Worm (Caenorhabditis elegans) whole organism, L3 larva: Measurements from ENCODE around the gene tag-293.

Experiments used
- R02D3.7 ChIP-seq: fragments of 150-350 bp; optimal IDR thresholded peaks from 2 replicates; lab custom pipeline; 2014; ENCODE audit warnings: missing biosample characterization, missing genetic modification characterization
- aly-2 ChIP-seq: fragments of 150-350 bp; optimal IDR thresholded peaks from 2 replicates; lab custom pipeline; 2014; ENCODE audit warnings: missing biosample characterization, missing genetic modification characterization
- ceh-16 ChIP-seq: sonication (generic microtip); optimal IDR thresholded peaks from 2 replicates; lab custom pipeline; 2017; ENCODE audit warnings: missing biosample characterization, missing genetic modification characterization
- ceh-28 ChIP-seq: fragments of 150-350 bp; optimal IDR thresholded peaks from 2 replicates; lab custom pipeline; 2014; ENCODE audit warnings: missing biosample characterization, missing genetic modification reagents, missing genetic modification characterization
- ceh-82 ChIP-seq: fragments of 150-350 bp; optimal IDR thresholded peaks from 2 replicates; lab custom pipeline; 2014; ENCODE audit warnings: missing biosample characterization, missing genetic modification characterization
- ceh-9 ChIP-seq: sonication (generic microtip); optimal IDR thresholded peaks from 2 replicates; lab custom pipeline; 2018; ENCODE audit warnings: missing biosample characterization, missing genetic modification characterization
- egl-27 ChIP-seq: sonication (generic microtip); optimal IDR thresholded peaks from 4 replicates; lab custom pipeline; 2017; ENCODE audit warnings: missing biosample characterization, missing genetic modification reagents, missing genetic modification characterization
- elt-1 ChIP-seq: fragments of 150-350 bp; optimal IDR thresholded peaks from 2 replicates; lab custom pipeline; 2014; ENCODE audit warnings: missing biosample characterization, missing genetic modification characterization
- elt-2 ChIP-seq: sonication (generic microtip); optimal IDR thresholded peaks from 2 replicates; lab custom pipeline; 2016; ENCODE audit warnings: missing genetic modification reagents, mild to moderate bottlenecking, missing genetic modification characterization, missing compliant biosample characterization
- eor-1 ChIP-seq, 2 experiments: fragments of 150-350 bp; optimal IDR thresholded peaks; 2 replicates each; lab custom pipeline; 2014 to 2018; ENCODE audit warnings: missing biosample characterization in 2 of 2, missing genetic modification characterization in 2 of 2
- fkh-2 ChIP-seq: fragments of 150-350 bp; optimal IDR thresholded peaks from 2 replicates; lab custom pipeline; 2014; ENCODE audit warnings: missing biosample characterization, missing genetic modification reagents, missing genetic modification characterization
- hmg-11 ChIP-seq: sonication (generic microtip); optimal IDR thresholded peaks from 2 replicates; lab custom pipeline; 2016; ENCODE audit warnings: missing genetic modification characterization, missing compliant biosample characterization
- lin-39 ChIP-seq: fragments of 150-350 bp; optimal IDR thresholded peaks from 2 replicates; lab custom pipeline; 2018; ENCODE audit warnings: missing biosample characterization, missing genetic modification reagents, missing genetic modification characterization
- lsy-12 ChIP-seq: sonication (generic microtip); optimal IDR thresholded peaks from 2 replicates; lab custom pipeline; 2016; ENCODE audit warnings: mild to moderate bottlenecking, missing genetic modification characterization, missing compliant biosample characterization
- mdl-1 ChIP-seq: fragments of 150-350 bp; optimal IDR thresholded peaks from 2 replicates; lab custom pipeline; 2014; ENCODE audit warnings: missing biosample characterization, missing genetic modification characterization
- mml-1 ChIP-seq: fragments of 150-350 bp; sonication (generic microtip); optimal IDR thresholded peaks from 3 replicates; lab custom pipeline; 2014; ENCODE audit warnings: missing biosample characterization, missing genetic modification characterization
- nfya-1 ChIP-seq: sonication (generic microtip); optimal IDR thresholded peaks from 2 replicates; lab custom pipeline; 2017; ENCODE audit warnings: missing genetic modification characterization, mild to moderate bottlenecking, missing compliant biosample characterization, antibody characterized with exemption, moderate library complexity; ENCODE audit not compliant: insufficient read depth
- nhr-11 ChIP-seq: fragments of 150-350 bp; optimal IDR thresholded peaks from 2 replicates; lab custom pipeline; 2014; ENCODE audit warnings: missing biosample characterization, missing genetic modification characterization
- nhr-237 ChIP-seq: fragments of 150-350 bp; optimal IDR thresholded peaks from 2 replicates; lab custom pipeline; 2014; ENCODE audit warnings: missing biosample characterization, missing genetic modification characterization
- nhr-76 ChIP-seq: fragments of 150-350 bp; sonication (generic microtip); optimal IDR thresholded peaks from 5 replicates; lab custom pipeline; 2014; ENCODE audit warnings: missing biosample characterization, missing genetic modification characterization
- nhr-77 ChIP-seq: fragments of 150-350 bp; optimal IDR thresholded peaks from 2 replicates; lab custom pipeline; 2014; ENCODE audit warnings: missing biosample characterization, missing genetic modification characterization
- pha-4 ChIP-seq: fragments of 150-350 bp; optimal IDR thresholded peaks from 2 replicates; lab custom pipeline; 2014; ENCODE audit warnings: missing biosample characterization, missing genetic modification reagents, missing genetic modification characterization
- pqm-1 ChIP-seq: fragments of 150-350 bp; optimal IDR thresholded peaks from 2 replicates; lab custom pipeline; 2017; ENCODE audit warnings: missing biosample characterization, missing genetic modification characterization, inconsistent platforms
- sea-2 ChIP-seq: fragments of 150-350 bp; sonication (generic microtip); optimal IDR thresholded peaks from 4 replicates; lab custom pipeline; 2014; ENCODE audit warnings: missing biosample characterization, missing genetic modification reagents, missing genetic modification characterization
- skn-1 ChIP-seq: fragments of 150-350 bp; optimal IDR thresholded peaks from 2 replicates; lab custom pipeline; 2014; ENCODE audit warnings: missing biosample characterization, missing genetic modification characterization
- snpc-4 ChIP-seq: fragments of 150-350 bp; optimal IDR thresholded peaks from 2 replicates; lab custom pipeline; 2014; ENCODE audit warnings: missing biosample characterization, missing genetic modification characterization
- tbx-2 ChIP-seq: sonication (generic microtip); optimal IDR thresholded peaks from 2 replicates; lab custom pipeline; 2016; ENCODE audit warnings: mild to moderate bottlenecking, missing genetic modification characterization, missing compliant biosample characterization
- unc-39 ChIP-seq: sonication (generic microtip); optimal IDR thresholded peaks from 4 replicates; lab custom pipeline; 2017; ENCODE audit warnings: missing biosample characterization, missing genetic modification characterization
- unc-62 ChIP-seq: fragments of 150-350 bp; sonication (generic microtip); optimal IDR thresholded peaks from 4 replicates; lab custom pipeline; 2014; ENCODE audit warnings: missing biosample characterization, missing genetic modification reagents, missing genetic modification characterization
- zag-1 ChIP-seq: fragments of 150-350 bp; optimal IDR thresholded peaks from 2 replicates; lab custom pipeline; 2014; ENCODE audit warnings: missing biosample characterization, missing genetic modification characterization
- ztf-11 ChIP-seq: fragments of 150-350 bp; optimal IDR thresholded peaks from 2 replicates; lab custom pipeline; 2014; ENCODE audit warnings: missing biosample characterization, missing genetic modification characterization
- ztf-4 ChIP-seq: fragments of 150-350 bp; optimal IDR thresholded peaks from 2 replicates; lab custom pipeline; 2014; ENCODE audit warnings: missing biosample characterization, missing genetic modification characterization

The tag-293 gene

DNA sequence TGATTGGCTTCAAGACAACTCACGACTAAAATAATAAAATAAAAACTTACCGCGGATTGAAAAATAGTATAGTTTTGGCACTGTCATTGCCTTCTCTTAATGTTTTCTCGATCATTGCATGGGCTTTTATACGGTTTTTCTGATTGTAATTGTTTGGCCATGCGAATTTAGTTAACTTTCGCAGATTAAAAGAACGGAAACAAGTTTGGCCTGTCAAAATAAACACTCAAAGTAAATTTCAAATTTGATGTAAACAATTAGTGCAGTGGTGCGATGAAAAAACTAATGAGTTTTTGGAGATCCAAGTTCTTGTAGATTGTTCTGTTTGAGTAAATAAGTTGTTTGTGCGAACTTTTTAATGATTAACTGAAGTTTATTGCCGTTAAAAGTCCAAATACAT is 43.8 kb upstream of the tag-293 start, which contains the start of gene gst-41:
Gene gst-41 (minus strand): TSS at position 101 of the 400 bp plus-strand sequence.
- TF ChIP-seq pha-4 (tag; lab: Kevin White, UChicago) (no peak), ceh-9 (tag; lab: Kevin White, UChicago) (no peak), mml-1 (tag; lab: Kevin White, UChicago) (no peak), tbx-2 (tag; lab: Kevin White, UChicago) (no peak), fkh-2 (tag; lab: Kevin White, UChicago) (no peak), aly-2 (tag; lab: Kevin White, UChicago) (no peak), lsy-12 (tag; lab: Kevin White, UChicago) (no peak), R02D3.7 (tag; lab: Kevin White, UChicago) (no peak), hmg-11 (tag; lab: Kevin White, UChicago) (no peak), unc-39 (tag; lab: Kevin White, UChicago) (no peak), ceh-16 (tag; lab: Kevin White, UChicago) (no peak), zag-1 (tag; lab: Kevin White, UChicago) (no peak), unc-62 (GFP tag; lab: Kevin White, UChicago) (no peak), elt-2 (tag; lab: Kevin White, UChicago) (no peak), ztf-11 (tag; lab: Kevin White, UChicago) (no peak)

DNA sequence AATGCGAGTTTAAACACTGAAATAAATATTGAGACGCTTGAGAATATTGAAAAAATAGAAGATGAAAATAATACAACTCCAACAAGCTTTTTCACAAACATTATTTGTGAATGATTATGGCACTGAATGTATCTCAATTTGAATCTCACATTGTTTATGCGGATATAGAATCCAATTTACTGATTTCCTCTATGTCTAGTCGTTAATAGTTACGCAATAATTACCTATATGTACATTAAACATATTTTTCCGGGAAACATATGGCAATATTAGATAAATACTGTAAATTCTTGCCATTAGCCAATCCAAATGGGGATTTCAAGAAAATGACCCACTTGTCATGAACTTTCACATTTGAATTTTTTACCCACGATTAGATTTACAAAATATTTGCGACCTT is 40.0 kb upstream of the tag-293 start, which contains the start of gene srx-9:
Gene srx-9 (minus strand): TSS at position 101 of the 400 bp plus-strand sequence.
- TF ChIP-seq eor-1 (tag; optimal IDR thresholded peaks at IDR 0.05; lab: Kevin White, UChicago) (no peak), ceh-82 (tag; lab: Kevin White, UChicago) (no peak), sea-2 (GFP tag; lab: Kevin White, UChicago) (no peak), ceh-9 (tag; lab: Kevin White, UChicago) (no peak), nfya-1 (tag; lab: Kevin White, UChicago) (no peak), nhr-11 (no peak), mdl-1 (tag; lab: Kevin White, UChicago) (no peak), ztf-4 (tag; lab: Kevin White, UChicago) (no peak)
- TF ChIP-seq, all 47 proteins: peak for 0

DNA sequence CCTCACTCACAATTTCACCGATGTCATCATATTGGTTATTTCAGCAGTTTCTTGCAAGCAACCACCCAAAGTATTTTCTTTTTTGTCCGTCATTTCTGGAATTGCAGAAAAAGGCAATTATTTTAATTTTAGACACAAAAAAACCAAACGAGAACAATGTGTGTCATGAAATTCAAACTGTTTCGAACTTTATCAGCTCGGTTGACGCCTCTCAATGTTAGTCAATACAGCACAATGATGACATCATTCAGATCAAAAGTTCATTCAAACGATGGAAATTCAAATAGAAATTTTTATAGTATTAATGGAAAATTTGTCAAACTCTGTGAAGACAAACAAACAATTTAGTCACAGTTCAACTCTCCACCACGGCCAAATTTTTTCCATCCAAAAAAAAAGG is 36.6 kb upstream of the tag-293 start, which contains the start of gene fbxa-105:
Gene fbxa-105 (minus strand): TSS at position 97 of the 400 bp plus-strand sequence.
- TF ChIP-seq pha-4 (tag; lab: Kevin White, UChicago) (peak; percentile 48), pqm-1 (tag; lab: Kevin White, UChicago) (peak; percentile 9), fkh-2 (tag; lab: Kevin White, UChicago) (no peak), elt-2 (tag; lab: Kevin White, UChicago) (peak; percentile 60)

DNA sequence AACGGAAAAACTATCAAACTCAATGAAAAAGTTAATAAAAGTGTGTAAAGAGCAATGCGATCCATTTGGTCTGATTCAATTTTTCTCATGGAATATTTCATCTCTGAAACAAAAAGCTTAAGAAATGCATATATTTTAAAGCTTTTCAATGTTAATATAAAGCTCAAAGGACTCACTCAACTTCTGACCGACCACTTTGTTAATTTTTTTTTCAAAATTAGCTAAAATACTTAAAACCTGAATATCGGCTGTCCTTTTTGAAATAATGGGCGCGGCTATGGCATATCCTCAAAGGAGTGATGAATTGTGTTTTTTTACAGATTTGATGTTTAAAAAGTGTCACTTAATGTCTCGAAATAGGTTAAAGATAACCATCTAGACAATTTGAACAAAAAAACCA is 34.4 kb upstream of the tag-293 start, which contains the start of gene C02H6.1:
Gene C02H6.1 (minus strand): TSS at position 101 of the 400 bp plus-strand sequence.
- TF ChIP-seq pqm-1 (tag; lab: Kevin White, UChicago) (no peak), nhr-237 (tag; lab: Kevin White, UChicago) (no peak), snpc-4 (tag; lab: Kevin White, UChicago) (no peak)

DNA sequence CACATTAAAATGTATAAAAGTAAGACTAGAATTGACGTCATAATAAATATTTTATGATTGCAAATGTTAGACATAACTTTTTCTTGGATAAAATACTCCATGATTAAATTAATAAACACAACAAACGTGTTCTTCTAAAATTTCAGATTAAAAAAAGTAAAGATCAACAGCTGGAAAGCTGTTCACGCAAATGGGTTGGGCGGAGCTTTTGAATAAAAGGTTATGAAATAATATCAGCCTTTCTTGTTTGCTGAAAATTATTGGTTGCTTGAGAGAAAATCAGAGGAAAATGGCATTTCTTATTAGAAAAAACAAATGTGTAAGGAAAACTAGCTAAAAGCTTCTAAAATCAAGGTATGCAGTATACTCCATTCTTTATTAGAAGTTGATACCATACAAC is 32.4 kb upstream of the tag-293 start, which contains the start of gene C02H6.3:
Gene C02H6.3 (minus strand): TSS at position 101 of the 400 bp plus-strand sequence.
- TF ChIP-seq mml-1 (tag; lab: Kevin White, UChicago) (no peak), aly-2 (tag; lab: Kevin White, UChicago) (no peak), ztf-4 (tag; lab: Kevin White, UChicago) (no peak), ceh-9 (tag; lab: Kevin White, UChicago) (no peak), elt-1 (no peak), lin-39 (tag; lab: Kevin White, UChicago) (no peak), zag-1 (tag; lab: Kevin White, UChicago) (no peak), elt-2 (tag; lab: Kevin White, UChicago) (no peak), unc-62 (GFP tag; lab: Kevin White, UChicago) (no peak), egl-27 (tag; lab: Kevin White, UChicago) (no peak), nhr-76 (no peak), nhr-77 (tag; lab: Kevin White, UChicago) (no peak), hmg-11 (tag; lab: Kevin White, UChicago) (no peak), ceh-28 (tag; lab: Kevin White, UChicago) (no peak), skn-1 (tag; lab: Kevin White, UChicago) (no peak)
